Fruit fly (Drosophila melanogaster) whole organism, embryonic: ENCODE data around the gene Fam92.

Experiments
- Bteb2 ChIP-seq: fragments of 200-800 bp; sonication (Bioruptor generic); optimal IDR thresholded peaks from 2 replicates; lab custom pipeline; 2016; ENCODE audit warnings: missing biosample characterization, missing genetic modification characterization
- CG10147 ChIP-seq: fragments of 200-800 bp; sonication (Bioruptor generic); optimal IDR thresholded peaks from 2 replicates; lab custom pipeline; 2019; ENCODE audit warnings: missing biosample characterization, mild to moderate bottlenecking, missing genetic modification characterization, moderate library complexity
- CG10209 ChIP-seq: fragments of 200-800 bp; sonication (Bioruptor generic); optimal IDR thresholded peaks from 3 replicates; lab custom pipeline; 2017; ENCODE audit warnings: missing biosample characterization, mild to moderate bottlenecking, missing genetic modification characterization, missing genetic modification reagents
- CG11696 ChIP-seq: fragments of 200-800 bp; sonication (Bioruptor generic); IDR thresholded peaks from 2 replicates; pipeline ENCODE4 v1.3.6; 2022; ENCODE audit warnings: missing biosample characterization, missing genetic modification characterization
- CG12219 ChIP-seq: fragments of 200-800 bp; sonication (Bioruptor generic); optimal IDR thresholded peaks from 3 replicates; lab custom pipeline; 2018; ENCODE audit warnings: missing biosample characterization, mild to moderate bottlenecking, missing genetic modification characterization
- CG13624 ChIP-seq: fragments of 200-800 bp; sonication (Bioruptor generic); optimal IDR thresholded peaks from 2 replicates; lab custom pipeline; 2016; ENCODE audit warnings: missing biosample characterization, missing genetic modification characterization
- CG15011 ChIP-seq: fragments of 200-800 bp; sonication (Bioruptor generic); optimal IDR thresholded peaks from 3 replicates; lab custom pipeline; 2018; ENCODE audit warnings: missing biosample characterization, mild to moderate bottlenecking, missing genetic modification characterization
- CG15479 ChIP-seq: fragments of 200-800 bp; sonication (Bioruptor generic); optimal IDR thresholded peaks from 3 replicates; lab custom pipeline; 2019; ENCODE audit warnings: missing biosample characterization, mild to moderate bottlenecking, missing genetic modification characterization, moderate library complexity
- CG18764 ChIP-seq: fragments of 200-800 bp; sonication (Bioruptor generic); optimal IDR thresholded peaks from 3 replicates; lab custom pipeline; 2016; ENCODE audit warnings: missing biosample characterization, missing genetic modification characterization
- CG2116 ChIP-seq: fragments of 200-800 bp; sonication (Bioruptor generic); optimal IDR thresholded peaks from 3 replicates; lab custom pipeline; 2018; ENCODE audit warnings: missing biosample characterization, mild to moderate bottlenecking, missing genetic modification characterization
- CG2129 ChIP-seq: fragments of 200-800 bp; sonication (Bioruptor generic); IDR thresholded peaks from 2 replicates; pipeline ENCODE4 v1.3.6; 2022; ENCODE audit warnings: missing biosample characterization, missing genetic modification characterization; ENCODE audit not compliant: partially characterized antibody
- CG4707 ChIP-seq: fragments of 200-800 bp; sonication (Bioruptor generic); optimal IDR thresholded peaks from 2 replicates; lab custom pipeline; 2018; ENCODE audit warnings: missing biosample characterization, mild to moderate bottlenecking, missing genetic modification characterization, moderate library complexity
- CG7271 ChIP-seq: fragments of 200-800 bp; sonication (Bioruptor generic); optimal IDR thresholded peaks from 2 replicates; lab custom pipeline; 2018; ENCODE audit warnings: missing biosample characterization, mild to moderate bottlenecking, missing genetic modification characterization, moderate library complexity
- CG7745 ChIP-seq: fragments of 200-800 bp; sonication (Bioruptor generic); optimal IDR thresholded peaks from 2 replicates; lab custom pipeline; 2018; ENCODE audit warnings: missing biosample characterization, mild to moderate bottlenecking, missing genetic modification characterization, moderate library complexity
- CG7963 ChIP-seq: fragments of 200-800 bp; sonication (Bioruptor generic); IDR thresholded peaks from 3 replicates; pipeline ENCODE4 v1.3.6; 2022; ENCODE audit warnings: missing biosample characterization, missing genetic modification characterization; ENCODE audit not compliant: partially characterized antibody
- CG8944 ChIP-seq: fragments of 200-800 bp; sonication (Bioruptor generic); optimal IDR thresholded peaks from 3 replicates; lab custom pipeline; 2016; ENCODE audit warnings: missing biosample characterization, missing genetic modification characterization
- Dip2 ChIP-seq: fragments of 200-800 bp; sonication (Bioruptor generic); IDR thresholded peaks from 2 replicates; pipeline ENCODE4 v1.3.6; 2022; ENCODE audit warnings: missing biosample characterization, missing genetic modification characterization
- E2f1 ChIP-seq: fragments of 200-800 bp; sonication (Bioruptor generic); IDR thresholded peaks from 2 replicates; pipeline ENCODE4 v1.3.6; 2022; ENCODE audit warnings: missing biosample characterization, missing genetic modification characterization
- HLH54F ChIP-seq: fragments of 200-800 bp; sonication (Bioruptor generic); optimal IDR thresholded peaks from 3 replicates; lab custom pipeline; 2016; ENCODE audit warnings: missing biosample characterization, missing genetic modification characterization
- Hand ChIP-seq: fragments of 200-800 bp; sonication (Bioruptor generic); optimal IDR thresholded peaks from 2 replicates; lab custom pipeline; 2017; ENCODE audit warnings: mild to moderate bottlenecking, missing biosample characterization, missing genetic modification reagents, missing genetic modification characterization
- Jarid2 ChIP-seq: fragments of 200-800 bp; sonication (Bioruptor generic); optimal IDR thresholded peaks from 3 replicates; lab custom pipeline; 2017; ENCODE audit warnings: mild to moderate bottlenecking, missing biosample characterization, missing genetic modification reagents, missing genetic modification characterization
- Oli ChIP-seq: fragments of 200-800 bp; sonication (Bioruptor generic); optimal IDR thresholded peaks from 2 replicates; lab custom pipeline; 2018; ENCODE audit warnings: missing biosample characterization, mild to moderate bottlenecking, missing genetic modification characterization, moderate library complexity
- ap ChIP-seq: fragments of 200-800 bp; sonication (Bioruptor generic); IDR thresholded peaks from 2 replicates; pipeline ENCODE4 v1.3.6; 2022; ENCODE audit warnings: missing biosample characterization, missing genetic modification characterization
- cad ChIP-seq: fragments of >200 bp; optimal IDR thresholded peaks from 2 replicates; lab custom pipeline; 2017; ENCODE audit warnings: missing biosample characterization, missing genetic modification characterization
- caup ChIP-seq: fragments of 200-800 bp; sonication (Bioruptor generic); optimal IDR thresholded peaks from 3 replicates; lab custom pipeline; 2017; ENCODE audit warnings: missing biosample characterization, mild to moderate bottlenecking, missing genetic modification characterization, moderate library complexity; ENCODE audit not compliant: severe bottlenecking
- crol ChIP-seq: fragments of 200-800 bp; sonication (Bioruptor generic); IDR thresholded peaks from 2 replicates; pipeline ENCODE4 v1.3.6; 2022; ENCODE audit warnings: missing biosample characterization, missing genetic modification characterization
- dan ChIP-seq: fragments of 200-800 bp; sonication (Bioruptor generic); IDR thresholded peaks from 2 replicates; pipeline ENCODE4 v1.3.6; 2022; ENCODE audit warnings: missing biosample characterization, missing genetic modification characterization
- dati ChIP-seq: fragments of 200-800 bp; sonication (Bioruptor generic); IDR thresholded peaks from 2 replicates; pipeline ENCODE4 v1.3.6; 2022; ENCODE audit warnings: missing biosample characterization, missing genetic modification characterization
- dmrt11E ChIP-seq: fragments of 200-800 bp; sonication (Bioruptor generic); optimal IDR thresholded peaks from 3 replicates; lab custom pipeline; 2018; ENCODE audit warnings: missing biosample characterization, mild to moderate bottlenecking, missing genetic modification characterization, moderate library complexity
- eyg ChIP-seq: fragments of 200-800 bp; sonication (Bioruptor generic); optimal IDR thresholded peaks from 3 replicates; lab custom pipeline; 2016; ENCODE audit warnings: missing biosample characterization, missing genetic modification characterization
- fd64A ChIP-seq: fragments of 200-800 bp; sonication (Bioruptor generic); optimal IDR thresholded peaks from 3 replicates; lab custom pipeline; 2018; ENCODE audit warnings: missing biosample characterization, mild to moderate bottlenecking, missing genetic modification characterization
- grn ChIP-seq: fragments of 200-800 bp; sonication (Bioruptor generic); optimal IDR thresholded peaks from 3 replicates; lab custom pipeline; 2017; ENCODE audit warnings: missing biosample characterization, missing genetic modification characterization
- hkb ChIP-seq, 2 experiments: fragments of 200-800 bp in 1 of 2; fragments of >200 bp in 1 of 2; sonication (Bioruptor generic) in 1 of 2; IDR thresholded peaks in 1 of 2; optimal IDR thresholded peaks in 1 of 2; 2 replicates each; pipeline versions ENCODE4 v1.3.6 to Lab custom; 2017 to 2022; ENCODE audit warnings: missing biosample characterization in 1 of 2, missing genetic modification characterization in 1 of 2
- nmo ChIP-seq: fragments of 200-800 bp; sonication (Bioruptor generic); optimal IDR thresholded peaks from 2 replicates; lab custom pipeline; 2018; ENCODE audit warnings: missing biosample characterization, mild to moderate bottlenecking, missing genetic modification characterization, moderate library complexity
- nom ChIP-seq: fragments of 200-800 bp; sonication (Bioruptor generic); optimal IDR thresholded peaks from 2 replicates; lab custom pipeline; 2017; ENCODE audit warnings: missing biosample characterization, missing genetic modification characterization, mild to moderate bottlenecking, moderate library complexity, missing genetic modification reagents
- pb ChIP-seq: fragments of 200-800 bp; sonication (Bioruptor generic); optimal IDR thresholded peaks from 3 replicates; lab custom pipeline; 2016; ENCODE audit warnings: missing biosample characterization, missing genetic modification characterization
- run ChIP-seq: fragments of 200-800 bp; sonication (Bioruptor generic); optimal IDR thresholded peaks from 3 replicates; lab custom pipeline; 2018; ENCODE audit warnings: missing biosample characterization, mild to moderate bottlenecking, missing genetic modification characterization
- sens ChIP-seq: fragments of 200-800 bp; sonication (Bioruptor generic); peaks from one replicate; lab custom pipeline; 2016; ENCODE audit warnings: missing biosample characterization, missing genetic modification characterization
- seq ChIP-seq: fragments of 200-800 bp; sonication (Bioruptor generic); IDR thresholded peaks from 2 replicates; pipeline ENCODE4 v1.3.6; 2022; ENCODE audit warnings: missing biosample characterization, missing genetic modification characterization
- sima ChIP-seq: fragments of 200-800 bp; sonication (Bioruptor generic); optimal IDR thresholded peaks from 2 replicates; lab custom pipeline; 2016; ENCODE audit warnings: missing biosample characterization, missing genetic modification characterization
- sug ChIP-seq: fragments of 200-800 bp; optimal IDR thresholded peaks from 2 replicates; lab custom pipeline; 2019; ENCODE audit warnings: missing biosample characterization, mild to moderate bottlenecking, missing genetic modification characterization, moderate library complexity
- tll ChIP-seq, 2 experiments: fragments of 200-800 bp in 1 of 2; fragments of >200 bp in 1 of 2; sonication (Bioruptor generic) in 1 of 2; optimal IDR thresholded peaks; 2 replicates each; lab custom pipeline; 2017 to 2019; ENCODE audit warnings: missing biosample characterization in 2 of 2, missing genetic modification characterization in 2 of 2, mild to moderate bottlenecking in 1 of 2, moderate library complexity in 1 of 2
- tna ChIP-seq: fragments of 200-800 bp; sonication (Bioruptor generic); IDR thresholded peaks from 2 replicates; pipeline ENCODE4 v1.3.6; 2022; ENCODE audit warnings: missing biosample characterization, missing genetic modification characterization; ENCODE audit not compliant: partially characterized antibody
- trh ChIP-seq: fragments of 200-800 bp; sonication (Bioruptor generic); optimal IDR thresholded peaks from 2 replicates; lab custom pipeline; 2016; ENCODE audit warnings: missing biosample characterization, missing genetic modification characterization
- wdn ChIP-seq: fragments of 200-800 bp; sonication (Bioruptor generic); IDR thresholded peaks from 2 replicates; pipeline ENCODE4 v1.3.6; 2022; ENCODE audit warnings: missing biosample characterization, missing genetic modification characterization
- zen ChIP-seq: fragments of 200-800 bp; sonication (Bioruptor generic); optimal IDR thresholded peaks from 3 replicates; lab custom pipeline; 2018; ENCODE audit warnings: missing biosample characterization, mild to moderate bottlenecking, missing genetic modification characterization, moderate library complexity

Fam92 gene

DNA sequence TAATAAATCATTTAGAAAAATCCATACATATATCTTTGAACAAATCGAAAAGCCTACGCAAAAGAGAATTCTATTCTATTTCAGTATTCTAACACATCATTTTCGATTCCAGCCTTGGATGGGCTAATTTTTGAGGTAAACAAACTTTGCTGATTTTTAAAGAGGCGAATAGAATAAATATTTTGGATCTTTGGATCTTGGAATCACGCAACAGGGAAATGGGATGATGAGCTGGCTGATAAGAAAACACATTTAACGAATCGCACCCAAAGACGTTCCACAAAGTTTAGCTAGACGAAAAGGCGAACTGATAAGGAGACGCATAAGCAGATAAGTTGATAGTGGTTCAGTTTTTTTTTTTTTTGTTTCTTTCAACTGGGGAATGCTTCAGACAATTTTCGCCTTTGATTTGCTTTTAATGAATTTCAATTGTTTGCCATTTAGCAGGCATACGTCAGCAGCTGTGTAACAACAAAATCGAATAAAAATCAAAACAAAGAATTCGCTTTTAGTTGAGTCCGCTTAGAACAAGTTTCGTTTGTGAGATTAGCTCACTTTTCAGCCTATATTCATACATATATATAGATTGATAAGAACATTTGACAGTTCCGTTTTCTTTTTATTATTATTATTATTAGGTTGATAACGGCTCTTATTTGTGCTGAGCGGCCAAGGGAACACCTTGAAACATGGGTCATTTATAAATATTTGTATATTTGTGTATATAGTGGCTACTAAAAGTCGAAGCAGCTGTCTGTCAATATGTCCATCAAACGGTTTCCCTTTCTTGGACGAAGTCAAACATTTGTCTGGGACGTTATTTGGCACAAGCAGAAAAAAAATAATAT is 40.7 kb downstream of the Fam92 start (continued):
- TF ChIP-seq Jarid2 (GFP tag; lab: Kevin White, UChicago): peak; percentile 10
- TF ChIP-seq Dip2 (GFP tag; lab: Robert Waterston, UW): no peak
- TF ChIP-seq seq (GFP tag; lab: Robert Waterston, UW): 0 out of 2 replicates have a peak, but pooled peaks have one; percentile 22
- TF ChIP-seq sens (GFP tag; lab: Kevin White, UChicago): peak; percentile 68
- no peak for TF ChIP-seq pb
- TF ChIP-seq CG4707: peak; percentile 39
- TF ChIP-seq Bteb2 (GFP tag; lab: Kevin White, UChicago): no peak
- no peak for TF ChIP-seq nom (GFP tag; lab: Kevin White, UChicago)
- TF ChIP-seq Oli: no peak
- peak; percentile 2 for TF ChIP-seq grn
- TF ChIP-seq sima (GFP tag; lab: Kevin White, UChicago): no peak

- TF ChIP-seq CG15479: peak; percentile 85
- no peak for TF ChIP-seq run
- TF ChIP-seq sug (tag; lab: Kevin White, UChicago): no peak
- TF ChIP-seq nmo (GFP tag; lab: Kevin White, UChicago): no peak
- peak in 1 of 2 experiments; percentile 98 for TF ChIP-seq tll (GFP tag; optimal IDR thresholded peaks at IDR 0.05; lab: Kevin White, UChicago)
- TF ChIP-seq dan (GFP tag; lab: Robert Waterston, UW): no peak
- no peak for TF ChIP-seq CG7963 (GFP tag; lab: Robert Waterston, UW)
- TF ChIP-seq CG15011 (GFP tag; lab: Kevin White, UChicago): no peak
- peak; percentile 53 for TF ChIP-seq CG7271 (tag; lab: Kevin White, UChicago)
- no peak for TF ChIP-seq caup (GFP tag; lab: Kevin White, UChicago)
- no peak for TF ChIP-seq CG13624
- peak; percentile 80 for TF ChIP-seq sens (GFP tag; lab: Kevin White, UChicago)
- no peak for TF ChIP-seq CG2129
- TF ChIP-seq CG18764: no peak
- no peak for TF ChIP-seq fd64A (GFP tag; lab: Kevin White, UChicago)
- no peak for TF ChIP-seq Hand (GFP tag; lab: Kevin White, UChicago)
- 0 out of 2 replicates have a peak, but pooled peaks have one; percentile 12 for TF ChIP-seq ap (GFP tag; lab: Robert Waterston, UW)
- TF ChIP-seq hkb (optimal IDR thresholded peaks at IDR 0.05; lab: Kevin White, UChicago): no peak
- TF ChIP-seq hkb (GFP tag; IDR thresholded peaks at IDR 0.05; lab: Robert Waterston, UW): no peak
- TF ChIP-seq HLH54F (GFP tag; lab: Kevin White, UChicago): no peak
- no peak for TF ChIP-seq CG10209 (GFP tag; lab: Kevin White, UChicago)
- TF ChIP-seq trh (GFP tag; lab: Kevin White, UChicago): no peak
- no peak for TF ChIP-seq CG10147 (GFP tag; lab: Kevin White, UChicago)
- TF ChIP-seq zen (tag; lab: Kevin White, UChicago): peak; percentile 99
- TF ChIP-seq CG2116 (GFP tag; lab: Kevin White, UChicago): no peak
- no peak for TF ChIP-seq crol (GFP tag; lab: Robert Waterston, UW)
- no peak for TF ChIP-seq CG11696 (GFP tag; lab: Robert Waterston, UW)
- TF ChIP-seq eyg: no peak
- no peak for TF ChIP-seq nom (GFP tag; lab: Kevin White, UChicago)
- no peak for TF ChIP-seq CG8944 (GFP tag; lab: Kevin White, UChicago)
- TF ChIP-seq tna (GFP tag; lab: Robert Waterston, UW): peak; percentile 12; the same call in 1 of the 2 replicates
- TF ChIP-seq E2f1: no peak
- no peak for TF ChIP-seq CG12219
- no peak for TF ChIP-seq wdn (GFP tag; lab: Robert Waterston, UW)
- TF ChIP-seq cad (GFP tag; lab: Kevin White, UChicago): peak; percentile 93
- no peak for TF ChIP-seq dmrt11E (tag; lab: Kevin White, UChicago)
- no peak for TF ChIP-seq dati
- TF ChIP-seq CG7745 (tag; lab: Kevin White, UChicago): no peak
Measured at dm6 chr2L:12466506-12467043, 41.9 kb downstream of the Fam92 start.
